Fruit fly (Drosophila melanogaster) whole organism, pupa: Measurements from ENCODE around the gene CG9147.

ENCODE experiments used
- CG10348 ChIP-seq: fragments of 200-800 bp; sonication (Bioruptor generic); IDR thresholded peaks from 2 replicates; pipeline ENCODE4 v1.3.6; 2022; ENCODE audit warnings: missing biosample characterization, missing genetic modification characterization
- CG12605 ChIP-seq: fragments of 200-800 bp; sonication (Bioruptor generic); IDR thresholded peaks from 2 replicates; pipeline ENCODE4 v1.3.6; 2022; ENCODE audit warnings: missing biosample characterization, missing genetic modification characterization
- CG13204 ChIP-seq: fragments of 200-800 bp; sonication (Bioruptor generic); optimal IDR thresholded peaks from 2 replicates; lab custom pipeline; 2018; ENCODE audit warnings: missing biosample characterization, mild to moderate bottlenecking, missing genetic modification characterization, moderate library complexity
- CG14655 ChIP-seq: fragments of 200-800 bp; sonication (Bioruptor generic); optimal IDR thresholded peaks from 3 replicates; lab custom pipeline; 2017; ENCODE audit warnings: mild to moderate bottlenecking, missing biosample characterization, missing genetic modification reagents, missing genetic modification characterization
- CG15710 ChIP-seq: fragments of 200-800 bp; sonication (Bioruptor generic); optimal IDR thresholded peaks from 2 replicates; lab custom pipeline; 2018; ENCODE audit warnings: missing biosample characterization, mild to moderate bottlenecking, missing genetic modification characterization, moderate library complexity
- CG17806 ChIP-seq: fragments of 200-800 bp; sonication (Bioruptor generic); optimal IDR thresholded peaks from 2 replicates; lab custom pipeline; 2018; ENCODE audit warnings: missing biosample characterization, mild to moderate bottlenecking, missing genetic modification characterization, moderate library complexity
- CG32121 ChIP-seq: fragments of 200-800 bp; sonication (Bioruptor generic); IDR thresholded peaks from 2 replicates; pipeline ENCODE4 v1.3.6; 2022; ENCODE audit warnings: missing biosample characterization, missing genetic modification characterization
- CG34367 ChIP-seq: fragments of 200-800 bp; sonication (Bioruptor generic); optimal IDR thresholded peaks from 2 replicates; lab custom pipeline; 2018; ENCODE audit warnings: missing biosample characterization, mild to moderate bottlenecking, missing genetic modification characterization
- CG4496 ChIP-seq: fragments of 200-800 bp; sonication (Bioruptor generic); IDR thresholded peaks from 3 replicates; pipeline ENCODE4 v1.3.6; 2022; ENCODE audit warnings: missing biosample characterization, missing genetic modification characterization
- CG8159 ChIP-seq: fragments of 200-800 bp; sonication (Bioruptor generic); optimal IDR thresholded peaks from 3 replicates; lab custom pipeline; 2018; ENCODE audit warnings: missing biosample characterization, mild to moderate bottlenecking, missing genetic modification characterization, moderate library complexity
- CG8301 ChIP-seq: fragments of 200-800 bp; sonication (Bioruptor generic); optimal IDR thresholded peaks from 2 replicates; lab custom pipeline; 2018; ENCODE audit warnings: missing biosample characterization, mild to moderate bottlenecking, missing genetic modification characterization
- CG9948 ChIP-seq: fragments of 200-800 bp; sonication (Bioruptor generic); optimal IDR thresholded peaks from 2 replicates; lab custom pipeline; 2018; ENCODE audit warnings: missing biosample characterization, mild to moderate bottlenecking, missing genetic modification characterization, moderate library complexity
- D1 ChIP-seq: fragments of 200-800 bp; sonication (Bioruptor generic); optimal IDR thresholded peaks from 2 replicates; lab custom pipeline; 2018; ENCODE audit warnings: missing biosample characterization, mild to moderate bottlenecking, missing genetic modification characterization, moderate library complexity
- EcR ChIP-seq: fragments of 200-800 bp; sonication (Bioruptor generic); optimal IDR thresholded peaks from 3 replicates; lab custom pipeline; 2019; ENCODE audit warnings: missing biosample characterization, missing genetic modification characterization, mild to moderate bottlenecking, moderate library complexity, missing genetic modification reagents
- Ets98B ChIP-seq: fragments of 200-800 bp; sonication (Bioruptor generic); IDR thresholded peaks from 2 replicates; pipeline ENCODE4 v1.3.6; 2022; ENCODE audit warnings: missing biosample characterization, missing genetic modification characterization
- Pif1A ChIP-seq: fragments of 200-800 bp; sonication (Bioruptor generic); optimal IDR thresholded peaks from 3 replicates; lab custom pipeline; 2016; ENCODE audit warnings: missing biosample characterization, missing genetic modification characterization
- Pif1B ChIP-seq: fragments of 200-800 bp; sonication (Bioruptor generic); optimal IDR thresholded peaks from 3 replicates; lab custom pipeline; 2016; ENCODE audit warnings: missing biosample characterization, missing genetic modification characterization
- Snoo ChIP-seq: fragments of 200-800 bp; sonication (Bioruptor generic); optimal IDR thresholded peaks from 3 replicates; lab custom pipeline; 2017; ENCODE audit warnings: missing biosample characterization, mild to moderate bottlenecking, missing genetic modification characterization, inconsistent platforms
- fd96Ca ChIP-seq: fragments of 200-800 bp; sonication (Bioruptor generic); IDR thresholded peaks from 3 replicates; pipeline ENCODE4 v1.3.6; 2022; ENCODE audit warnings: missing biosample characterization, missing genetic modification characterization
- gl ChIP-seq: fragments of 200-800 bp; sonication (Bioruptor generic); optimal IDR thresholded peaks from 2 replicates; lab custom pipeline; 2018; ENCODE audit warnings: missing biosample characterization, mild to moderate bottlenecking, missing genetic modification characterization
- rn ChIP-seq: fragments of 200-800 bp; sonication (Bioruptor generic); IDR thresholded peaks from 2 replicates; pipeline ENCODE4 v1.3.6; 2022; ENCODE audit warnings: missing biosample characterization, missing genetic modification characterization

CG9147 gene

dm6 chr2L:6048542-6048941 is 17.3 kb upstream of the CG9147 start, which contains the start of the genes CG34179 and slmo:
CG34179 (minus strand) TSS chr2L:6048706.
slmo (minus strand) TSS chr2L:6048706.
- TF ChIP-seq CG9948 (tag; lab: Kevin White, UChicago) = no peak
- no peak for TF ChIP-seq CG4496 (GFP tag; lab: Robert Waterston, UW)
- TF ChIP-seq CG8301 (tag; lab: Kevin White, UChicago) = no peak
- no peak for TF ChIP-seq Pif1B (GFP tag; lab: Kevin White, UChicago)
- TF ChIP-seq Snoo = no peak
- no peak for TF ChIP-seq CG14655 (GFP tag; lab: Kevin White, UChicago)
- no peak for TF ChIP-seq CG34367 (tag; lab: Kevin White, UChicago)
- no peak for TF ChIP-seq CG32121
- TF ChIP-seq CG10348 (GFP tag; lab: Robert Waterston, UW) = no peak
- TF ChIP-seq, all 21 proteins: peak for 0

- peak; percentile 8; the same call in 1 of the 3 replicates for TF ChIP-seq CG4496 (GFP tag; lab: Robert Waterston, UW)
- no peak for TF ChIP-seq CG9948 (tag; lab: Kevin White, UChicago)
- TF ChIP-seq Ets98B = no peak
- TF ChIP-seq CG8159 = no peak
These were observed 15.2 kb upstream of the CG9147 start, which contains the start of gene CG9135 for dm6 chr2L:6050575-6050974. CG9135 (plus strand) TSS chr2L:6050800.

- TF ChIP-seq Ets98B (peak; percentile 97), CG9948 (tag; lab: Kevin White, UChicago) (peak; percentile 90), CG8159 (peak; percentile 94), CG8301 (tag; lab: Kevin White, UChicago) (peak; percentile 97), CG10348 (GFP tag; lab: Robert Waterston, UW) (no peak), Snoo (peak; percentile 96), CG32121 (peak; percentile 95), CG13204 (GFP tag; lab: Kevin White, UChicago) (peak; percentile 93), gl (tag; lab: Kevin White, UChicago) (peak; percentile 93), CG12605 (GFP tag; lab: Robert Waterston, UW) (peak; percentile 97), rn (GFP tag; lab: Robert Waterston, UW) (peak; percentile 65; the same call in 1 of the 2 replicates), CG17806 (tag; lab: Kevin White, UChicago) (peak; percentile 93), D1 (tag; lab: Kevin White, UChicago) (no peak), CG14655 (GFP tag; lab: Kevin White, UChicago) (peak; percentile 93), Pif1A (peak; percentile 98), CG34367 (tag; lab: Kevin White, UChicago) (peak; percentile 94), EcR (GFP tag; lab: Kevin White, UChicago) (peak; percentile 72), Pif1B (GFP tag; lab: Kevin White, UChicago) (peak; percentile 96), CG15710 (tag; lab: Kevin White, UChicago) (peak; percentile 94), fd96Ca (GFP tag; lab: Robert Waterston, UW) (peak; percentile 94), CG4496 (GFP tag; lab: Robert Waterston, UW) (peak; percentile 96)
These were observed 14.6 kb upstream of the CG9147 start for dm6 chr2L:6051212-6051621.

DNA sequence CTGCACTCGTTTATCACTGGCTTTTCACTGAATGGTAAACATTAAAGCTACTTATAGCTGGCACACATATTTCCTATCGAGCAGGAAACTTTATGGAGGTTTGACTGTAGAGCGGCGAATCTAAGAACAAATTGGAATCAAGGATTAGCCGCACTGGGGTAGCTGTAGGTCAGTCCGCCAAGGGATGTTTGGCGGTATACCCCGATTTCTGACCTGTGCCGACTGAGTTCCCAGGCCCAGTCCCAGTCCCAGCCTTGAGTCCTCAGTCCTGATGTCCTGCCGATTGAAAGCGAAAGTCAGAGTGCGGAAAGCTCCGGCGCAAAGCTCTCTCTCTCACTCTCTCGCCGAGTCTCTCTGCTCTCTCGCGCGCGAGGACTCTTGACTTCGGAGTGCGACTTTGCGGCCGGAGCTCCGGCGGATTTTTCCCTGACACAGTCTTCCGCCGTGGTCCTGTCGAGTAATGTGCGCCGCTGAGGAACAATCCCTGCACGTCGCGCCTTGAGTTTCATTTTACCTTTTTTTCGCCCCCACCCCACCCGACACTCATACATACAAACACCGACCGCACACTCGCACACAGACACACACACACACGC is 11.8 kb upstream of the CG9147 start, which contains the start of gene CG13995:
CG13995 (plus strand) TSS at position 429 of the 596 bp plus-strand sequence.
- TF ChIP-seq CG12605 (GFP tag; lab: Robert Waterston, UW) (0 out of 2 replicates have a peak, but pooled peaks have one; percentile 11), CG4496 (GFP tag; lab: Robert Waterston, UW) (0 out of 3 replicates have a peak, but pooled peaks have one; percentile 42), Ets98B (peak; percentile 28; the same call in 1 of the 2 replicates), fd96Ca (GFP tag; lab: Robert Waterston, UW) (no peak), CG32121 (peak; percentile 19; the same call in 1 of the 2 replicates), CG13204 (GFP tag; lab: Kevin White, UChicago) (peak; percentile 9), CG17806 (tag; lab: Kevin White, UChicago) (no peak), gl (tag; lab: Kevin White, UChicago) (peak; percentile 26)

DNA sequence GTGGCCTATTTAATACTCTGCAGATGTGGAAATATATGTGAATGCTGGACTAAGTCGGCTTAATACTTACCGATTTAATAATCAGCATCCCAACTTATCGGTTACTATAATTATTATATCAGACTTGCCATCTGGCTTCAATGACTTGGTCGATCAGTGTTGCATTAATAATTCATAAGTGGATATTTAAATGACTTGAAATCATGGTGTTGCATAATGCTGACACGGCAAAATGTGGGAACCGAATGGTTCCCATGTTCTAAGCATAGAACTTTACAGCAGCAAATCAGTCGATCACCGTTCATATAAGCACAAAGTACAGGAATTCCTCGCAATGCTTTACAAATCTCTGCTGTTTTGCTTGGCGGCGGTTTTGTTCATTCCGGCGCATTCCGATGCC is 5.6 kb upstream of the CG9147 start, which contains the start of gene CG34180:
CG34180 (plus strand) TSS at position 301 of the 400 bp plus-strand sequence.
- TF ChIP-seq CG34367 (tag; lab: Kevin White, UChicago) (no peak), CG8159 (no peak), CG10348 (GFP tag; lab: Robert Waterston, UW) (no peak), CG8301 (tag; lab: Kevin White, UChicago) (no peak), CG17806 (tag; lab: Kevin White, UChicago) (no peak), Snoo (no peak), gl (tag; lab: Kevin White, UChicago) (no peak), CG4496 (GFP tag; lab: Robert Waterston, UW) (no peak)

DNA sequence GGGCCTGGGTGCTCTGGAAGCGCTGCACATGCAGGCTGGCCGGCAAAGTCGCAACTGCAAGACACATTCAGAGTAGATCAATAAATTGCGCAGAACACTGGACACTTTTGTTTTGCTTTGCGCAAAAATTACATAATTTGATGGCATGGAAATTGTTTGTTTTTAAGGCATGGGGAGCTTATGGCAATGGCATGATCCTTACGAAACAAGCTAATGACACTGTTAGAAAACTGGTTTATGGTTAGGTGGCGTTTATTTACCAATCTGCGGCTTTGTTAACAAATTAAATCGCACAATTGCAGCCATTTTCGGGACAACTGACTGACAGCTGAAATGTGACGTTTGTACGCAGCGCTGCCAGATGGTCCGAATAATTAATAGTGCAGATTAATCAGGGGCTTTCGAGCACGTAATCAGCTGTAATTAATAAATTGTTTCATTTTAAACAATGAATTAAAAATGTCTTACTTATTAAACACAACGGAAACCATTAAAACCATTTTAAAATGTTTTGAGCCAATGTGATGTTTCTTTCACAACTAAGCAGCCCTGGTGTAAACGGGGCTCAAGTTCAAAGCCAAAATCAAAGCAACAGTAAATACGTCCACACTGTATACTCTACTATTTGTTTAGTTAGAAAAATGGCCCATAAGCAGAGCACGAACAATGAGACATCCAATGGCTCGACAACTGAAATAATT is 3.3 kb upstream of the CG9147 start, which contains the start of the genes ND-51 and CG13994:
ND-51 (minus strand) TSS at position 376 of the 701 bp plus-strand sequence.
CG13994 (plus strand) TSS at position 608 of the 701 bp plus-strand sequence.
- peak; percentile 78 for TF ChIP-seq CG32121
- peak; percentile 73 for TF ChIP-seq rn (GFP tag; lab: Robert Waterston, UW)
- TF ChIP-seq CG8159 = peak; percentile 74
- peak; percentile 69 for TF ChIP-seq CG17806 (tag; lab: Kevin White, UChicago)
- peak; percentile 86 for TF ChIP-seq CG4496 (GFP tag; lab: Robert Waterston, UW)
- peak; percentile 46 for TF ChIP-seq CG12605 (GFP tag; lab: Robert Waterston, UW)
- no peak for TF ChIP-seq CG14655 (GFP tag; lab: Kevin White, UChicago)
- TF ChIP-seq CG10348 (GFP tag; lab: Robert Waterston, UW) = no peak
- no peak for TF ChIP-seq Pif1B (GFP tag; lab: Kevin White, UChicago)
- peak; percentile 8 for TF ChIP-seq gl (tag; lab: Kevin White, UChicago)
- peak; percentile 57 for TF ChIP-seq CG9948 (tag; lab: Kevin White, UChicago)
- TF ChIP-seq fd96Ca (GFP tag; lab: Robert Waterston, UW) = peak; percentile 88
- TF ChIP-seq CG8301 (tag; lab: Kevin White, UChicago) = no peak
- no peak for TF ChIP-seq Pif1A
- peak; percentile 29 for TF ChIP-seq EcR (GFP tag; lab: Kevin White, UChicago)
- no peak for TF ChIP-seq D1 (tag; lab: Kevin White, UChicago)
- TF ChIP-seq Ets98B = peak; percentile 79
- TF ChIP-seq CG34367 (tag; lab: Kevin White, UChicago) = peak; percentile 45
- TF ChIP-seq CG15710 (tag; lab: Kevin White, UChicago) = peak; percentile 61
- TF ChIP-seq Snoo = peak; percentile 69
